Worm (Caenorhabditis elegans) whole organism, early embryonic: ENCODE data around the gene nlp-29.

Experiments
- B0310.2 ChIP-seq: sonication (generic microtip); optimal IDR thresholded peaks from 2 replicates; lab custom pipeline; 2016; ENCODE audit warnings: mild to moderate bottlenecking, missing genetic modification characterization, missing compliant biosample characterization
- F13C5.2 ChIP-seq: sonication (generic microtip); optimal IDR thresholded peaks from 2 replicates; lab custom pipeline; 2017; ENCODE audit warnings: mild to moderate bottlenecking, missing genetic modification characterization, inconsistent platforms, missing compliant biosample characterization
- aly-1 ChIP-seq: sonication (generic microtip); optimal IDR thresholded peaks from 2 replicates; lab custom pipeline; 2016; ENCODE audit warnings: missing genetic modification characterization, missing compliant biosample characterization
- ama-1 ChIP-seq: fragments of 150-350 bp; optimal IDR thresholded peaks from 2 replicates; lab custom pipeline; 2014
- ceh-13 ChIP-seq: fragments of 200-800 bp; sonication (Bioruptor generic); optimal IDR thresholded peaks from 2 replicates; lab custom pipeline; 2018; ENCODE audit warnings: mild to moderate bottlenecking, missing genetic modification characterization, missing compliant biosample characterization
- ceh-36 ChIP-seq: sonication (generic microtip); optimal IDR thresholded peaks from 2 replicates; lab custom pipeline; 2016; ENCODE audit warnings: missing genetic modification characterization, inconsistent platforms, missing compliant biosample characterization
- ets-7 ChIP-seq: sonication (generic microtip); optimal IDR thresholded peaks from 2 replicates; lab custom pipeline; 2016; ENCODE audit warnings: missing genotype, missing genetic modification characterization, missing compliant biosample characterization
- flt-1 ChIP-seq: fragments of 200-800 bp; sonication (Bioruptor generic); IDR thresholded peaks from 2 replicates; pipeline ENCODE4 v1.3.6; 2022; ENCODE audit warnings: missing genetic modification characterization, missing compliant biosample characterization
- hmg-4 ChIP-seq: fragments of 200-800 bp; sonication (Bioruptor generic); optimal IDR thresholded peaks from 2 replicates; lab custom pipeline; 2018; ENCODE audit warnings: mild to moderate bottlenecking, missing genetic modification characterization, missing compliant biosample characterization
- pes-1 ChIP-seq: fragments of 200-800 bp; sonication (Bioruptor generic); IDR thresholded peaks from 2 replicates; pipeline ENCODE4 v1.3.6; 2022; ENCODE audit warnings: missing genetic modification reagents, missing genetic modification characterization, missing compliant biosample characterization
- sea-1 ChIP-seq: fragments of 200-800 bp; sonication (Bioruptor generic); conservative IDR thresholded peaks from 2 replicates; pipeline ENCODE4 v1.3.6; 2022; ENCODE audit warnings: missing genetic modification characterization, missing compliant biosample characterization
- tbx-11 ChIP-seq: fragments of 200-800 bp; sonication (Bioruptor generic); IDR thresholded peaks from 2 replicates; pipeline ENCODE4 v1.3.6; 2022; ENCODE audit warnings: missing genetic modification characterization, missing compliant biosample characterization
- tbx-37 ChIP-seq: fragments of 200-800 bp; sonication (Bioruptor generic); conservative IDR thresholded peaks from 2 replicates; pipeline ENCODE4 v1.3.6; 2022; ENCODE audit warnings: missing genetic modification reagents, missing genetic modification characterization, missing compliant biosample characterization
- tra-4 ChIP-seq: sonication (generic microtip); optimal IDR thresholded peaks from 2 replicates; lab custom pipeline; 2017; ENCODE audit warnings: missing genetic modification characterization, missing compliant biosample characterization

ce11 chrV:3969664-3970063 lies 14.6 kb upstream of the nlp-29 start:
- TF ChIP-seq ama-1 (lab: Kevin White, UChicago): no peak
- no peak for TF ChIP-seq B0310.2 (tag; lab: Kevin White, UChicago)
- TF ChIP-seq flt-1 (GFP tag; lab: Robert Waterston, UW): no peak
- no peak for TF ChIP-seq tra-4
- no peak for TF ChIP-seq tbx-37
- no peak for TF ChIP-seq ets-7 (tag; lab: Kevin White, UChicago)
- no peak for TF ChIP-seq ceh-13 (GFP tag; lab: Kevin White, UChicago)
- no peak for TF ChIP-seq hmg-4 (GFP tag; lab: Kevin White, UChicago)
- TF ChIP-seq ceh-36: no peak
- TF ChIP-seq sea-1 (GFP tag; lab: Robert Waterston, UW): no peak
- TF ChIP-seq tbx-11: no peak
- TF ChIP-seq aly-1: no peak
- TF ChIP-seq pes-1 (GFP tag; lab: Robert Waterston, UW): no peak
- no peak for TF ChIP-seq F13C5.2 (tag; lab: Kevin White, UChicago)
